Worm (Caenorhabditis elegans): ENCODE data around the gene damt-1.

Gene damt-1

DNA sequence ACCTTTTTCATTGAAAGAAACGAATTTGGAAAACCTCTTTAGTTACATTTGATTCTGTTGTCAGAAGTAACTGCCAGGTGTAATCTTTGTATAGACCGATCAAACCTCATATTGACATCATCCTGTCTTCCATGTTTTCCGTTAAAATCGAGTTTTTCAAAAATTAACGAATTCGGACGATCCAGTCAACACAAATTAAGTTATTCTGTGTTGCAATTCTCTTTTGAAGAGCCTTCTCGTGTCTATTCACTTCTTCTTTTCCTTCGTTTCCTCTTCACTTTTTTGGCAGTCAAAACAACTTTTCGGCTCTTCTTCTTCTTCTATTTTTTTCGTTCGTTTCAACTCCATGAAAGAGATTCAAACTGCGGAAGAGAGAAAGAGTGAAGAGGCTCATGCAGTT lies 11.8 kb upstream of the damt-1 start:
- peak; percentile 90 for TF ChIP-seq unc-42 (tag; optimal IDR thresholded peaks at IDR 0.05)
- TF ChIP-seq ceh-2 (tag; optimal IDR thresholded peaks at IDR 0.05) = no peak
- no peak for TF ChIP-seq ets-4 (tag; optimal IDR thresholded peaks at IDR 0.05)
- TF ChIP-seq hlh-30 (tag; optimal IDR thresholded peaks at IDR 0.05; ENCODE audit: insufficient read depth) = no peak

DNA sequence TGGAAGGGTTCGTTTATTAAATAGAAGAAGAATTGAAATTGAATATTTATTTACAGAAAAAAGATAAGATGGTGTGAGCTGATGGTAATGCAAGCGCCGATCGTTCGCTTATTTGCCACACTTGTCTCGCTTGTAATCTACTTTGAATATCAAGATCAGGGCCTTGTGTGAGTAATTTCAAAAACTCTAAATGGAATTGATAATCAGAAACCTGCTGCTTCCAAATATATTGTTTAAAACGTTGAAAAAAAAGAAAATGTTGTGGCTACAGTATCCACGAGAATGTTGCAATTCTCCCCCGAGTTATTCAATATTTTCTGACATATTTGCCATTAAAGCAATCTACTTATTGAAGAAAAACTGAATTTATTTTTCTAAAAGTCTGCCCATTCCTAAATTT lies 9.1 kb upstream of the damt-1 start:
- TF ChIP-seq rnt-1 (tag; optimal IDR thresholded peaks at IDR 0.05) = no peak
- no peak for TF ChIP-seq ceh-34 (tag; optimal IDR thresholded peaks at IDR 0.05)
- no peak for TF ChIP-seq pax-1 (tag; optimal IDR thresholded peaks at IDR 0.05)
- TF ChIP-seq pag-3 (tag; optimal IDR thresholded peaks at IDR 0.05; ENCODE audit: borderline replicate concordance) = no peak
- no peak for TF ChIP-seq madf-2 (tag; optimal IDR thresholded peaks at IDR 0.05)
- TF ChIP-seq ceh-45 (GFP tag; IDR thresholded peaks at IDR 0.05) = no peak
- TF ChIP-seq pqm-1 (tag; optimal IDR thresholded peaks at IDR 0.05) = no peak
- no peak for TF ChIP-seq lim-6 (tag; optimal IDR thresholded peaks at IDR 0.05)
- TF ChIP-seq nhr-232 (tag; optimal IDR thresholded peaks at IDR 0.05) = no peak
- no peak for TF ChIP-seq lin-11 (tag; optimal IDR thresholded peaks at IDR 0.05)
- TF ChIP-seq mec-3 (tag; optimal IDR thresholded peaks at IDR 0.05; ENCODE audit: borderline replicate concordance) = no peak
- TF ChIP-seq fkh-6 (tag; optimal IDR thresholded peaks at IDR 0.05) = no peak
- TF ChIP-seq ceh-14 (tag; optimal IDR thresholded peaks at IDR 0.05) = no peak
- no peak for TF ChIP-seq unc-42 (tag; optimal IDR thresholded peaks at IDR 0.05)
- TF ChIP-seq gmeb-2 (tag; optimal IDR thresholded peaks at IDR 0.05) = no peak

DNA sequence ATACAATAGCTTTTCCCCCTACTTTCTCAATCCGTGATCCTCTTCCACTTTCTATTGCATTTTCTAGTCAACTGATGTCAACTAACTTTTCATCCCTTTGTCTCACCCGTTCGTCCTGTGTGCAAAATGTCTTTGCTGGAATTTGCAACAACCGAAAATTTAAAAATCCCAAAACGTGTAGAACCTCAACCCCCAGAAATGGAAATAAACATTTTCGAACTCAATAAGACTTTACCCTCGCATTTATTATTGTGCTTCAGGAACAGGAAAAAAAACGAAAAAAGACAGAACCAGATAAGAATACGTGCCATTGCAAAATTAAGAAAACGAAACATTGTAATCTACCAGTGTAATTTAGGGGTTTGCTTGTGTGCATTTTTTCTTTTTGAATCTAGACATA lies 7.8 kb upstream of the damt-1 start:
- TF ChIP-seq ceh-9 (tag; optimal IDR thresholded peaks at IDR 0.05) (no peak), hlh-30 (tag; optimal IDR thresholded peaks at IDR 0.05; ENCODE audit: insufficient read depth) (no peak), madf-2 (tag; optimal IDR thresholded peaks at IDR 0.05) (no peak), fkh-10 (GFP tag; optimal IDR thresholded peaks at IDR 0.05) (no peak), ama-1 (optimal IDR thresholded peaks at IDR 0.05) (peak; percentile 80), pha-2 (tag; optimal IDR thresholded peaks at IDR 0.05) (no peak), unc-42 (tag; optimal IDR thresholded peaks at IDR 0.05) (no peak), tbx-2 (tag; optimal IDR thresholded peaks at IDR 0.05) (no peak)

DNA sequence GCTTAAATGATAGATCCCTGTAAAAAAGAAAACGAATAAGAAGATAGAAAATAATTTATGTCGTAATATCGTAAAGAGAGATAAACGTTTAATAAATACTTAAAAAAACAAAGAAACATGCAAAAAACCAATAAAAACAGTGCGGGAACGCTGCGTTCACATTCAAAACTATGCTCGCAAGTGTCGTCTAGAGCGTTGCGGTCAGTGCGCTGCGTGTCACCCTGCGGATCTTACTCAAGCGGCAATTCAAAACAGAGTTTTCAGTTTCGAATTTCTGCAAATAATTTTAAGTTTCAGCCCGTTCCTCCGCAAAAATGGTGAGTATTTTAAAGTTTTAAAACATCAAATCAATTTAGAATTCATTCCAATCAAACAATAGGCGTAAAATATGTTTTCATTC lies 5.1 kb upstream of the damt-1 start, which contains the start of the genes tiar-1 and lelo-4:
tiar-1 (minus strand) TSS at position 17 of the 400 bp plus-strand sequence.
lelo-4 (plus strand) TSS at position 118 of the 400 bp plus-strand sequence.
- TF ChIP-seq ceh-2 (tag; optimal IDR thresholded peaks at IDR 0.05) = peak; percentile 2
- no peak for TF ChIP-seq syd-9 (tag; optimal IDR thresholded peaks at IDR 0.05)
- peak; percentile 59 for TF ChIP-seq ceh-31 (tag; optimal IDR thresholded peaks at IDR 0.05)
- no peak for TF ChIP-seq ceh-48 (tag; optimal IDR thresholded peaks at IDR 0.05)
- no peak for TF ChIP-seq pha-2 (tag; optimal IDR thresholded peaks at IDR 0.05)
- TF ChIP-seq npax-4 (tag; optimal IDR thresholded peaks at IDR 0.05) = no peak
- peak; percentile 50 for TF ChIP-seq nfya-1 (tag; optimal IDR thresholded peaks at IDR 0.05)
- TF ChIP-seq ceh-34 (tag; optimal IDR thresholded peaks at IDR 0.05) = peak; percentile 50
- peak; percentile 5 for TF ChIP-seq unc-55 (GFP tag; optimal IDR thresholded peaks at IDR 0.05)
- no peak for TF ChIP-seq rnt-1 (tag; optimal IDR thresholded peaks at IDR 0.05)
- TF ChIP-seq elt-2 (tag; optimal IDR thresholded peaks at IDR 0.05) = peak; percentile 52

DNA sequence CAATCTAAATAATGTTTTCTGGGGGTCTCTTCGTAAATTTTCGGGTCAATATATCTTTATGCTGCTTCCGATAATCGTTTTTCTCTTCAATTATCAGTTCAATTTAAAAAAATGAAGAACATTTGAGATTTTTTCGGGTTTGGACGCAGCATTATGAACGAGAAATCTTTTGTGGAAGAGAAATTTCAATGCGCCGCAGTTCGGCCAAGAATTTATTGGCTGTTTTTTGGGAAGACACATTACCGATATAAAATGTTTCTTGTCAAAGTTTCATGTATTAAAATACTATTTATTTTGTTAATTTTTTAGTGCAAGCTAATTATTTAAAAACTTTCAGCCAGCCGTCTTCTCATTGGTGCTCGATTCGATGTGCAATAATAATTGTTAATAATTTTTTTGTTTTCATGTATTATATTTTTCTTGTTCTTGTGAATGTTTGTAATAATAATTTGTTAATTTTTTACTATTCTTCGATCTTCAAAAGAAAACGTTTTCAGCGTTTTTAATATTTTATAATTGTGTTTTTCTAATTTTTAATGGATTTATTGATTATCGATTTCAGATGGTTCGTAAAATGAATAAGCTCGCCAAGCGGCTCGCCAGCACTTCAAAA lies 4.1 kb upstream of the damt-1 start, which contains the start of the genes C18A3.10 and C18A3.3:
C18A3.10 (minus strand) TSS at position 101 of the 613 bp plus-strand sequence.
C18A3.3 (plus strand) TSS at position 563 of the 613 bp plus-strand sequence.
- TF ChIP-seq unc-55 (GFP tag; optimal IDR thresholded peaks at IDR 0.05) = no peak
- TF ChIP-seq tbx-7 (tag; optimal IDR thresholded peaks at IDR 0.05) = no peak
- no peak for TF ChIP-seq hlh-6 (tag; optimal IDR thresholded peaks at IDR 0.05)
- TF ChIP-seq odd-2 (tag; optimal IDR thresholded peaks at IDR 0.05) = no peak
- TF ChIP-seq gmeb-2 (tag; optimal IDR thresholded peaks at IDR 0.05) = no peak
- no peak for TF ChIP-seq pqm-1 (tag; optimal IDR thresholded peaks at IDR 0.05)
- no peak for TF ChIP-seq eyg-1 (tag; optimal IDR thresholded peaks at IDR 0.05)
- no peak for TF ChIP-seq pag-3 (tag; optimal IDR thresholded peaks at IDR 0.05; ENCODE audit: borderline replicate concordance)
- no peak for TF ChIP-seq ceh-45 (GFP tag; IDR thresholded peaks at IDR 0.05)
